Worm (Caenorhabditis elegans) whole organism, L2 larva: Measurements from ENCODE around the gene K05F6.4.

Experiments used
- Y55F3AM.14 ChIP-seq: fragments of 200-800 bp; sonication (Bioruptor generic); optimal IDR thresholded peaks from 2 replicates; lab custom pipeline; 2018; ENCODE audit warnings: mild to moderate bottlenecking, missing genetic modification characterization, missing compliant biosample characterization
- ZK546.5 ChIP-seq: sonication (generic microtip); optimal IDR thresholded peaks from 2 replicates; lab custom pipeline; 2017; ENCODE audit warnings: missing biosample characterization, missing genetic modification characterization
- ama-1 ChIP-seq: fragments of 150-350 bp; optimal IDR thresholded peaks from 2 replicates; lab custom pipeline; 2018; ENCODE audit warnings: inconsistent platforms
- blmp-1 ChIP-seq: sonication (generic microtip); optimal IDR thresholded peaks from 2 replicates; lab custom pipeline; 2017; ENCODE audit warnings: missing genetic modification characterization, mild to moderate bottlenecking, missing compliant biosample characterization, antibody characterized with exemption, moderate library complexity; ENCODE audit not compliant: insufficient read depth
- ceh-16 ChIP-seq: fragments of 150-350 bp; optimal IDR thresholded peaks from 2 replicates; lab custom pipeline; 2014; ENCODE audit warnings: missing biosample characterization, missing genetic modification characterization
- ceh-82 ChIP-seq: fragments of 150-350 bp; optimal IDR thresholded peaks from 2 replicates; lab custom pipeline; 2014; ENCODE audit warnings: missing biosample characterization, missing genetic modification characterization
- dmd-4 ChIP-seq: sonication (generic microtip); optimal IDR thresholded peaks from 2 replicates; lab custom pipeline; 2017; ENCODE audit warnings: missing biosample characterization, missing genetic modification characterization
- fos-1 ChIP-seq: fragments of 150-350 bp; optimal IDR thresholded peaks from 2 replicates; lab custom pipeline; 2014; ENCODE audit warnings: missing biosample characterization, missing genetic modification characterization
- lin-11 ChIP-seq: fragments of 150-350 bp; sonication (generic microtip); optimal IDR thresholded peaks from 2 replicates; lab custom pipeline; 2014; ENCODE audit warnings: missing biosample characterization, missing genetic modification characterization, inconsistent platforms, mixed read lengths
- lin-13 ChIP-seq: fragments of 150-350 bp; optimal IDR thresholded peaks from 2 replicates; lab custom pipeline; 2014; ENCODE audit warnings: missing biosample characterization, missing genetic modification reagents, missing genetic modification characterization
- lin-39 ChIP-seq: fragments of 150-350 bp; optimal IDR thresholded peaks from 2 replicates; lab custom pipeline; 2014; ENCODE audit warnings: missing biosample characterization, missing genetic modification reagents, missing genetic modification characterization
- mab-5 ChIP-seq: fragments of 150-350 bp; optimal IDR thresholded peaks from 2 replicates; lab custom pipeline; 2014; ENCODE audit warnings: missing biosample characterization, missing genetic modification characterization
- nhr-21 ChIP-seq: fragments of 150-350 bp; optimal IDR thresholded peaks from 2 replicates; lab custom pipeline; 2014; ENCODE audit warnings: missing biosample characterization, missing genetic modification characterization
- nhr-23 ChIP-seq: fragments of 150-350 bp; optimal IDR thresholded peaks from 2 replicates; lab custom pipeline; 2014; ENCODE audit warnings: missing biosample characterization, missing genetic modification reagents, missing genetic modification characterization
- nhr-237 ChIP-seq: fragments of 150-350 bp; optimal IDR thresholded peaks from 2 replicates; lab custom pipeline; 2014; ENCODE audit warnings: missing biosample characterization, missing genetic modification characterization
- nhr-6 ChIP-seq: fragments of 150-350 bp; optimal IDR thresholded peaks from 2 replicates; lab custom pipeline; 2014; ENCODE audit warnings: missing biosample characterization, missing genetic modification characterization
- peb-1 ChIP-seq: fragments of 150-350 bp; optimal IDR thresholded peaks from 2 replicates; lab custom pipeline; 2014; ENCODE audit warnings: missing biosample characterization, missing genetic modification characterization
- sem-4 ChIP-seq: fragments of 150-350 bp; optimal IDR thresholded peaks from 2 replicates; lab custom pipeline; 2014; ENCODE audit warnings: missing biosample characterization, missing genetic modification reagents, missing genetic modification characterization
- snpc-4 ChIP-seq: fragments of 150-350 bp; optimal IDR thresholded peaks from 2 replicates; lab custom pipeline; 2014; ENCODE audit warnings: missing biosample characterization, missing genetic modification characterization
- unc-39 ChIP-seq: fragments of 150-350 bp; optimal IDR thresholded peaks from 2 replicates; lab custom pipeline; 2014; ENCODE audit warnings: missing biosample characterization, missing genetic modification characterization
- ztf-1 ChIP-seq: fragments of 200-800 bp; sonication (Bioruptor generic); conservative IDR thresholded peaks from 2 replicates; pipeline ENCODE4 v1.3.6; 2022; ENCODE audit warnings: missing genetic modification characterization, missing compliant biosample characterization

Gene K05F6.4

DNA sequence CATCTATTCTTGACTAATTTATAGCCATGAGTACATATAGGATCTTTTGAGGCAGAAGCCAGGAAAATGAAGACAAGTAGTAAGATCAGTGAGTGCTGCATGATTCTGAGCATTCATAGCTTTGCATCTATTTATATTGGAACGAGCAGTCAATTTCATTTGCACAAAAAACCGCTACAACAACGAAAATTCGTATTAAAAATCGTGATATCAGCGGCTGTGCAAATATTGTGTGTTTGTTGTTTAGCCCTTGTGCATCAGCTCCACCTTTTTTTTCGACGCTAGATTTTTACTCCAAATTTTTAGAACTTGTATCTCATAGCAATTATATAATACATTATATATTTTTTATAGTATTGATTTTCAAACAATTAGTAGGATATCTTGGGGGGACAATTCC, 40.9 kb downstream of the K05F6.4 start, which contains the start of gene clec-21:
Gene clec-21, minus strand, starts transcription at position 101 of the 400 bp plus-strand sequence.
- no peak for TF ChIP-seq nhr-6 (tag; lab: Kevin White, UChicago)

DNA sequence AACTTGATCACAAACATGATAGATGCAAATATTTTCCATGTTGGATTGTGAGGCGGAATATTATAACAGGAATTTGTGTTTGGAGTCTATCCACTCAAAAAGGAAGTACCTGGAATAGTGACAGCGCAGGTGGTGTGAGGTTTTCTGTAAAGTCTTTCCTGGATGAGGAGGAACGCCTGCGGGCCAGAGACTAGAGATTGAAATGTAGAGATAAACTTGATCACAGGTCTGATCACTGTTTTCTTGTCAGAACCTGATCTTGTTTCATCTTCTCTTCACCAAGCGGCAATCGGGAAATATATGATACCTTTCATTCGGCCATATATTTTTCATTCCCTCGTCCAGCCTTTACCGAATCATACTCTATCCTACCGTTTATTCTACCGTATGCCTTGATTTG, 43.0 kb downstream of the K05F6.4 start, which contains the start of gene T07H3.8:
Gene T07H3.8, plus strand, starts transcription at position 301 of the 400 bp plus-strand sequence.
- no peak for TF ChIP-seq lin-39
- no peak for TF ChIP-seq snpc-4 (tag; lab: Kevin White, UChicago)
- TF ChIP-seq nhr-23 (tag; lab: Kevin White, UChicago) = no peak
- no peak for TF ChIP-seq lin-13 (GFP tag; lab: Kevin White, UChicago)
- TF ChIP-seq blmp-1 (tag; lab: Kevin White, UChicago) = no peak
- TF ChIP-seq nhr-237 (tag; lab: Kevin White, UChicago) = no peak
- TF ChIP-seq ceh-16 (tag; lab: Kevin White, UChicago) = no peak
- no peak for TF ChIP-seq Y55F3AM.14 (GFP tag; lab: Kevin White, UChicago)
- TF ChIP-seq peb-1 = no peak
- TF ChIP-seq ama-1 (lab: Kevin White, UChicago) = no peak
- TF ChIP-seq ceh-82 = no peak
- TF ChIP-seq ztf-1 (GFP tag; lab: Robert Waterston, UW) = no peak
- no peak for TF ChIP-seq mab-5 (tag; lab: Kevin White, UChicago)
- no peak for TF ChIP-seq fos-1 (tag; lab: Kevin White, UChicago)
- TF ChIP-seq dmd-4 = no peak
- TF ChIP-seq, all 48 proteins: peak for 0

DNA sequence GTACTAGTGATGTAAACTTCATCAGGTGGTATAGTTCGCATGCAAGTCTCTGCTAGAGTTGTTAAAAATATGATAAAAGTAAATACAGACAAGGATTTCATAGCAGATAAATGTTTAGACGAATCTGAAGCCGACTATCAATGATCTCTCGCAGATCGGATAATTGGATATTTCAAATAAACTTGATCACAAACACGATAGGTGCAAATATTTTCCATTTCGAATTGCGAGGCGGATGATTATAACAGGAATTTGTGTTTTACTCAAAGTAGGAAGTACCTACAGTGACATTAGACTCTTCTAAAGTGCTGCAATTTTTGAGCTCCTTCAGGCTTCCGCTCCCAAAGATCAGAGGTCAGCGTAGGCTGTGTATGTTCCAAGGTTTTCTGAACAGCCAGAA, 46.6 kb downstream of the K05F6.4 start, which contains the start of gene T07H3.7:
Gene T07H3.7, minus strand, starts transcription at position 101 of the 400 bp plus-strand sequence.
- TF ChIP-seq ZK546.5 (tag; lab: Kevin White, UChicago) (no peak), ama-1 (lab: Kevin White, UChicago) (no peak), lin-39 (no peak), sem-4 (tag; lab: Kevin White, UChicago) (no peak), unc-39 (tag; lab: Kevin White, UChicago) (no peak), nhr-21 (tag; lab: Kevin White, UChicago) (no peak), lin-11 (tag; lab: Kevin White, UChicago) (no peak)
